Fruit fly (Drosophila melanogaster): Measurements from ENCODE around the gene obst-E.
A peak's percentile ranks its signal among the peaks of the same experiment; 100 is the strongest.

The obst-E gene

dm6 chr2L:5778157-5778556, 12.2 kb upstream of the obst-E start (continued):
- TF ChIP-seq Scr (GFP tag; IDR thresholded peaks at IDR 0.05; ENCODE audit: partially characterized antibody) (peak; percentile 47), CG12744 (GFP tag; optimal IDR thresholded peaks at IDR 0.05) (no peak), ash1 (GFP tag; optimal IDR thresholded peaks at IDR 0.05) (no peak), sima (GFP tag; optimal IDR thresholded peaks at IDR 0.05) (no peak), ewg (GFP tag; optimal IDR thresholded peaks at IDR 0.05) (no peak), fd102C (GFP tag; optimal IDR thresholded peaks at IDR 0.05) (no peak), chm (GFP tag; IDR thresholded peaks at IDR 0.05) (no peak), CG10274 (GFP tag; optimal IDR thresholded peaks at IDR 0.05) (no peak), CG13287 (GFP tag; IDR thresholded peaks at IDR 0.05; ENCODE audit: partially characterized antibody) (0 out of 2 replicates have a peak, but pooled peaks have one; percentile 21), Sin3A (optimal IDR thresholded peaks at IDR 0.05) (no peak), Lim3 (GFP tag; IDR thresholded peaks at IDR 0.05) (no peak), CG10267 (tag; optimal IDR thresholded peaks at IDR 0.05) (no peak), ap (GFP tag; IDR thresholded peaks at IDR 0.05) (no peak), CG9215 (GFP tag; IDR thresholded peaks at IDR 0.05) (no peak), Bteb2 (GFP tag; optimal IDR thresholded peaks at IDR 0.05) (no peak), odd (GFP tag; optimal IDR thresholded peaks at IDR 0.05) (no peak), CG17385 (GFP tag; optimal IDR thresholded peaks at IDR 0.05) (peak; percentile 39), dm (GFP tag; optimal IDR thresholded peaks at IDR 0.05) (no peak), CG4707 (GFP tag; optimal IDR thresholded peaks at IDR 0.05) (no peak), CoRest (tag; optimal IDR thresholded peaks at IDR 0.05) (no peak), CG2875 (GFP tag; optimal IDR thresholded peaks at IDR 0.05) (no peak), CG11247 (GFP tag; IDR thresholded peaks at IDR 0.05) (no peak), ci (GFP tag; IDR thresholded peaks at IDR 0.05) (no peak), h (optimal IDR thresholded peaks at IDR 0.05) (no peak), peb (GFP tag; IDR thresholded peaks at IDR 0.05) (no peak), sob (GFP tag; IDR thresholded peaks at IDR 0.05) (0 out of 2 replicates have a peak, but pooled peaks have one; percentile 20), gro (GFP tag; optimal IDR thresholded peaks at IDR 0.05) (no peak), CG12659 (GFP tag; optimal IDR thresholded peaks at IDR 0.05) (no peak), sens (GFP tag) (peak; percentile 64), Oaz (GFP tag; IDR thresholded peaks at IDR 0.05) (no peak), CG7372 (GFP tag; IDR thresholded peaks at IDR 0.05) (no peak), Rx (GFP tag; IDR thresholded peaks at IDR 0.05) (no peak), CG10462 (GFP tag; optimal IDR thresholded peaks at IDR 0.05) (no peak), CG12391 (tag; optimal IDR thresholded peaks at IDR 0.05) (no peak), CG3163 (GFP tag; optimal IDR thresholded peaks at IDR 0.05) (no peak), Blimp-1 (GFP tag; optimal IDR thresholded peaks at IDR 0.05) (no peak), crol (GFP tag; IDR thresholded peaks at IDR 0.05) (no peak)

DNA sequence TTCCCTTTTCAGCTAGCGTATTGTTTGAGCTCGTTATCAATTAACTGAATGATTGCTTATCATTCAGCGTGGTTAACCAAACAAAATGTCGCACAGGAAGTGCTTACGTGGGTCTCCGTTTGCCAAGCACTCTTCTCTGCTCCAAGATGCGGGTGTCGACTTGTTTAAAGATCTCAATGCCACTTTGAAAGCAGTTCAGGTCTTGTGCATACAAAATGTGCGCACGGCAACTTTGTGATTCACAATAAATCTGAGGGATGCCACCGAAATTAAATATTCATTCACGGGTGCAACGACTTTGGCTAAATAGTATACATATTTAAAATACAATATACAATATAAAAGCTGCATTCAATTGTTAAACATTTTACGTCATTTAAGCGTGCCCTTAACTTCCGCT, 6.3 kb upstream of the obst-E start:
- TF ChIP-seq CG7271 (tag; optimal IDR thresholded peaks at IDR 0.05) (no peak), schlank (tag; optimal IDR thresholded peaks at IDR 0.05) (no peak), CG14014 (GFP tag; IDR thresholded peaks at IDR 0.05) (no peak), vnd (GFP tag; IDR thresholded peaks at IDR 0.05; ENCODE audit: partially characterized antibody) (no peak), exex (tag; optimal IDR thresholded peaks at IDR 0.05) (peak; percentile 11), CG16779 (GFP tag; IDR thresholded peaks at IDR 0.05) (no peak), gcm (GFP tag; optimal IDR thresholded peaks at IDR 0.05) (peak; percentile 46), CG2199 (GFP tag; IDR thresholded peaks at IDR 0.05) (0 out of 3 replicates have a peak, but pooled peaks have one; percentile 52), CG4404 (GFP tag; IDR thresholded peaks at IDR 0.05) (no peak), CG18011 (GFP tag; optimal IDR thresholded peaks at IDR 0.05) (no peak), dpn (GFP tag; optimal IDR thresholded peaks at IDR 0.05) (no peak), CG7987 (GFP tag; optimal IDR thresholded peaks at IDR 0.05) (no peak)

Measured in whole organism, embryonic.